Worm (Caenorhabditis elegans) whole organism, L3 larva: ENCODE measurements around the gene gst-13.
A peak's percentile ranks its signal among the peaks of the same experiment; 100 is the strongest.

Experiments used
- R02D3.7 ChIP-seq: fragments of 150-350 bp; optimal IDR thresholded peaks from 2 replicates; lab custom pipeline; 2014; ENCODE audit warnings: missing biosample characterization, missing genetic modification characterization
- ZK546.5 ChIP-seq: sonication (generic microtip); optimal IDR thresholded peaks from 2 replicates; lab custom pipeline; 2017; ENCODE audit warnings: missing biosample characterization, missing genetic modification characterization
- ama-1 ChIP-seq: fragments of 150-350 bp; optimal IDR thresholded peaks from 2 replicates; lab custom pipeline; 2018
- ceh-16 ChIP-seq: sonication (generic microtip); optimal IDR thresholded peaks from 2 replicates; lab custom pipeline; 2017; ENCODE audit warnings: missing biosample characterization, missing genetic modification characterization
- ceh-28 ChIP-seq: fragments of 150-350 bp; optimal IDR thresholded peaks from 2 replicates; lab custom pipeline; 2014; ENCODE audit warnings: missing biosample characterization, missing genetic modification reagents, missing genetic modification characterization
- ceh-82 ChIP-seq: fragments of 150-350 bp; optimal IDR thresholded peaks from 2 replicates; lab custom pipeline; 2014; ENCODE audit warnings: missing biosample characterization, missing genetic modification characterization
- ceh-9 ChIP-seq: sonication (generic microtip); optimal IDR thresholded peaks from 2 replicates; lab custom pipeline; 2018; ENCODE audit warnings: missing biosample characterization, missing genetic modification characterization
- elt-1 ChIP-seq: fragments of 150-350 bp; optimal IDR thresholded peaks from 2 replicates; lab custom pipeline; 2014; ENCODE audit warnings: missing biosample characterization, missing genetic modification characterization
- elt-2 ChIP-seq: sonication (generic microtip); optimal IDR thresholded peaks from 2 replicates; lab custom pipeline; 2016; ENCODE audit warnings: missing genetic modification reagents, mild to moderate bottlenecking, missing genetic modification characterization, missing compliant biosample characterization
- elt-3 ChIP-seq, 3 experiments: fragments of 150-350 bp in 1 of 3; sonication (generic microtip) in 2 of 3; optimal IDR thresholded peaks; 2 replicates in 2 of 3; 4 replicates in 1 of 3; lab custom pipeline; 2014 to 2017; ENCODE audit warnings: missing biosample characterization in 3 of 3, missing genetic modification characterization in 3 of 3
- fkh-10 ChIP-seq: sonication (generic microtip); optimal IDR thresholded peaks from 2 replicates; lab custom pipeline; 2017; ENCODE audit warnings: missing biosample characterization, missing genetic modification reagents, missing genetic modification characterization
- fkh-2 ChIP-seq: fragments of 150-350 bp; optimal IDR thresholded peaks from 2 replicates; lab custom pipeline; 2014; ENCODE audit warnings: missing biosample characterization, missing genetic modification reagents, missing genetic modification characterization
- fos-1 ChIP-seq: fragments of 150-350 bp; optimal IDR thresholded peaks from 2 replicates; lab custom pipeline; 2014; ENCODE audit warnings: missing biosample characterization, missing genetic modification characterization
- hmg-11 ChIP-seq: sonication (generic microtip); optimal IDR thresholded peaks from 2 replicates; lab custom pipeline; 2016; ENCODE audit warnings: missing genetic modification characterization, missing compliant biosample characterization
- jun-1 ChIP-seq: fragments of 150-350 bp; optimal IDR thresholded peaks from 2 replicates; lab custom pipeline; 2014; ENCODE audit warnings: missing biosample characterization, missing genetic modification reagents, missing genetic modification characterization
- lin-15B ChIP-seq: fragments of 150-350 bp; optimal IDR thresholded peaks from 2 replicates; lab custom pipeline; 2014; ENCODE audit warnings: missing biosample characterization, missing genetic modification characterization
- lsy-12 ChIP-seq: sonication (generic microtip); optimal IDR thresholded peaks from 2 replicates; lab custom pipeline; 2016; ENCODE audit warnings: mild to moderate bottlenecking, missing genetic modification characterization, missing compliant biosample characterization
- mdl-1 ChIP-seq: fragments of 150-350 bp; optimal IDR thresholded peaks from 2 replicates; lab custom pipeline; 2014; ENCODE audit warnings: missing biosample characterization, missing genetic modification characterization
- mml-1 ChIP-seq: fragments of 150-350 bp; sonication (generic microtip); optimal IDR thresholded peaks from 3 replicates; lab custom pipeline; 2014; ENCODE audit warnings: missing biosample characterization, missing genetic modification characterization
- nfya-1 ChIP-seq: sonication (generic microtip); optimal IDR thresholded peaks from 2 replicates; lab custom pipeline; 2017; ENCODE audit warnings: missing genetic modification characterization, mild to moderate bottlenecking, missing compliant biosample characterization, antibody characterized with exemption, moderate library complexity; ENCODE audit not compliant: insufficient read depth
- nhr-11 ChIP-seq: fragments of 150-350 bp; optimal IDR thresholded peaks from 2 replicates; lab custom pipeline; 2014; ENCODE audit warnings: missing biosample characterization, missing genetic modification characterization
- nhr-12 ChIP-seq: fragments of 150-350 bp; optimal IDR thresholded peaks from 2 replicates; lab custom pipeline; 2014; ENCODE audit warnings: missing biosample characterization, missing genetic modification characterization
- nhr-23 ChIP-seq: fragments of 150-350 bp; optimal IDR thresholded peaks from 2 replicates; lab custom pipeline; 2014; ENCODE audit warnings: missing biosample characterization, missing genetic modification reagents, missing genetic modification characterization
- nhr-237 ChIP-seq: fragments of 150-350 bp; optimal IDR thresholded peaks from 2 replicates; lab custom pipeline; 2014; ENCODE audit warnings: missing biosample characterization, missing genetic modification characterization
- nhr-25 ChIP-seq: sonication (generic microtip); optimal IDR thresholded peaks from 2 replicates; lab custom pipeline; 2017; ENCODE audit warnings: missing biosample characterization, missing genetic modification characterization
- nhr-28 ChIP-seq: fragments of 150-350 bp; optimal IDR thresholded peaks from 2 replicates; lab custom pipeline; 2014; ENCODE audit warnings: missing biosample characterization, missing genetic modification characterization
- nhr-43 ChIP-seq: sonication (generic microtip); optimal IDR thresholded peaks from 2 replicates; lab custom pipeline; 2016; ENCODE audit warnings: mild to moderate bottlenecking, missing genetic modification characterization, missing compliant biosample characterization; ENCODE audit not compliant: poor library complexity, severe bottlenecking
- nhr-76 ChIP-seq: fragments of 150-350 bp; sonication (generic microtip); optimal IDR thresholded peaks from 5 replicates; lab custom pipeline; 2014; ENCODE audit warnings: missing biosample characterization, missing genetic modification characterization
- pha-4 ChIP-seq: fragments of 150-350 bp; optimal IDR thresholded peaks from 2 replicates; lab custom pipeline; 2014; ENCODE audit warnings: missing biosample characterization, missing genetic modification reagents, missing genetic modification characterization
- skn-1 ChIP-seq: fragments of 150-350 bp; optimal IDR thresholded peaks from 2 replicates; lab custom pipeline; 2014; ENCODE audit warnings: missing biosample characterization, missing genetic modification characterization
- snpc-4 ChIP-seq: fragments of 150-350 bp; optimal IDR thresholded peaks from 2 replicates; lab custom pipeline; 2014; ENCODE audit warnings: missing biosample characterization, missing genetic modification characterization
- tbx-2 ChIP-seq: sonication (generic microtip); optimal IDR thresholded peaks from 2 replicates; lab custom pipeline; 2016; ENCODE audit warnings: mild to moderate bottlenecking, missing genetic modification characterization, missing compliant biosample characterization
- unc-62 ChIP-seq: fragments of 150-350 bp; sonication (generic microtip); optimal IDR thresholded peaks from 4 replicates; lab custom pipeline; 2014; ENCODE audit warnings: missing biosample characterization, missing genetic modification reagents, missing genetic modification characterization
- zag-1 ChIP-seq: fragments of 150-350 bp; optimal IDR thresholded peaks from 2 replicates; lab custom pipeline; 2014; ENCODE audit warnings: missing biosample characterization, missing genetic modification characterization
- ztf-4 ChIP-seq: fragments of 150-350 bp; optimal IDR thresholded peaks from 2 replicates; lab custom pipeline; 2014; ENCODE audit warnings: missing biosample characterization, missing genetic modification characterization

Gene gst-13

ce11 chrII:9236972-9237371, 5.7 kb downstream of the gst-13 start:
- TF ChIP-seq ZK546.5 (tag; lab: Kevin White, UChicago) (no peak), nhr-43 (no peak), mml-1 (no peak), nhr-76 (tag; lab: Kevin White, UChicago) (no peak), mdl-1 (tag; lab: Kevin White, UChicago) (no peak)
- TF ChIP-seq, all 47 proteins: peak for 0

ce11 chrII:9237719-9238118, 6.5 kb downstream of the gst-13 start:
- TF ChIP-seq nhr-12 (tag; lab: Kevin White, UChicago) (no peak), nhr-237 (tag; lab: Kevin White, UChicago) (no peak), ama-1 (no peak), nhr-25 (tag; lab: Kevin White, UChicago) (no peak), ceh-28 (tag; lab: Kevin White, UChicago) (no peak), ceh-16 (tag; lab: Kevin White, UChicago) (no peak), pha-4 (tag; lab: Kevin White, UChicago) (no peak), tbx-2 (no peak), skn-1 (no peak), nhr-28 (no peak), jun-1 (tag; lab: Kevin White, UChicago) (no peak), mdl-1 (tag; lab: Kevin White, UChicago) (no peak), nhr-11 (tag; lab: Kevin White, UChicago) (no peak), nhr-76 (tag; lab: Kevin White, UChicago) (no peak), fkh-2 (tag; lab: Kevin White, UChicago) (no peak), ceh-9 (tag; lab: Kevin White, UChicago) (no peak)

ce11 chrII:9241610-9242009, 10.4 kb downstream of the gst-13 start:
- TF ChIP-seq elt-1, result no peak

ce11 chrII:9242804-9243203, 11.5 kb downstream of the gst-13 start:
- TF ChIP-seq elt-3 (tag; optimal IDR thresholded peaks at IDR 0.05; lab: Kevin White, UChicago) (no peak), lsy-12 (tag; lab: Kevin White, UChicago) (no peak), nhr-12 (tag; lab: Kevin White, UChicago) (no peak), ceh-82 (no peak), lin-15B (tag; lab: Kevin White, UChicago) (peak; percentile 42), pha-4 (tag; lab: Kevin White, UChicago) (peak; percentile 94), unc-62 (GFP tag; lab: Kevin White, UChicago) (no peak), nfya-1 (peak; percentile 54), hmg-11 (peak; percentile 17), zag-1 (no peak), ama-1 (peak; percentile 24), R02D3.7 (tag; lab: Kevin White, UChicago) (peak; percentile 94), elt-2 (peak; percentile 14)
- TF ChIP-seq, all 47 proteins: peak for 7

ce11 chrII:9246648-9247047, 15.4 kb downstream of the gst-13 start, which contains the start of gene T26C5.5:
Gene T26C5.5 (minus strand): TSS chrII:9246748.
- TF ChIP-seq fos-1 (tag; lab: Kevin White, UChicago), result no peak
- TF ChIP-seq fkh-10, result no peak
- no peak for TF ChIP-seq nhr-43
- no peak for TF ChIP-seq fkh-2 (tag; lab: Kevin White, UChicago)
- TF ChIP-seq lin-15B (tag; lab: Kevin White, UChicago), result no peak
- no peak for TF ChIP-seq snpc-4

ce11 chrII:9250422-9250821, 19.2 kb downstream of the gst-13 start, which contains the start of gene T26C5.4:
Gene T26C5.4 (minus strand): TSS chrII:9250522.
- TF ChIP-seq elt-1 (no peak), mdl-1 (tag; lab: Kevin White, UChicago) (no peak), jun-1 (tag; lab: Kevin White, UChicago) (no peak), ztf-4 (tag; lab: Kevin White, UChicago) (no peak), nhr-23 (tag; lab: Kevin White, UChicago) (no peak), mml-1 (no peak), ceh-9 (tag; lab: Kevin White, UChicago) (no peak), fos-1 (tag; lab: Kevin White, UChicago) (no peak), lsy-12 (tag; lab: Kevin White, UChicago) (no peak), nhr-237 (tag; lab: Kevin White, UChicago) (no peak), skn-1 (no peak), nhr-25 (tag; lab: Kevin White, UChicago) (no peak), ceh-16 (tag; lab: Kevin White, UChicago) (no peak), lin-15B (tag; lab: Kevin White, UChicago) (no peak), unc-62 (GFP tag; lab: Kevin White, UChicago) (no peak)
